Worm (Caenorhabditis elegans) whole organism, L3 larva: ENCODE measurements around the gene B0252.3.
A peak's percentile ranks its signal among the peaks of the same experiment; 100 is the strongest.

Source experiments
- R02D3.7 ChIP-seq: fragments of 150-350 bp; optimal IDR thresholded peaks from 2 replicates; lab custom pipeline; 2014; ENCODE audit warnings: missing biosample characterization, missing genetic modification characterization
- ZK546.5 ChIP-seq: sonication (generic microtip); optimal IDR thresholded peaks from 2 replicates; lab custom pipeline; 2017; ENCODE audit warnings: missing biosample characterization, missing genetic modification characterization
- aly-2 ChIP-seq: fragments of 150-350 bp; optimal IDR thresholded peaks from 2 replicates; lab custom pipeline; 2014; ENCODE audit warnings: missing biosample characterization, missing genetic modification characterization
- ama-1 ChIP-seq: fragments of 150-350 bp; optimal IDR thresholded peaks from 2 replicates; lab custom pipeline; 2018
- ceh-16 ChIP-seq: sonication (generic microtip); optimal IDR thresholded peaks from 2 replicates; lab custom pipeline; 2017; ENCODE audit warnings: missing biosample characterization, missing genetic modification characterization
- ceh-28 ChIP-seq: fragments of 150-350 bp; optimal IDR thresholded peaks from 2 replicates; lab custom pipeline; 2014; ENCODE audit warnings: missing biosample characterization, missing genetic modification reagents, missing genetic modification characterization
- ceh-82 ChIP-seq: fragments of 150-350 bp; optimal IDR thresholded peaks from 2 replicates; lab custom pipeline; 2014; ENCODE audit warnings: missing biosample characterization, missing genetic modification characterization
- ceh-9 ChIP-seq: sonication (generic microtip); optimal IDR thresholded peaks from 2 replicates; lab custom pipeline; 2018; ENCODE audit warnings: missing biosample characterization, missing genetic modification characterization
- daf-12 ChIP-seq: fragments of 150-350 bp; optimal IDR thresholded peaks from 2 replicates; lab custom pipeline; 2014; ENCODE audit warnings: missing biosample characterization, missing genetic modification reagents, missing genetic modification characterization
- egl-27 ChIP-seq: sonication (generic microtip); optimal IDR thresholded peaks from 4 replicates; lab custom pipeline; 2017; ENCODE audit warnings: missing biosample characterization, missing genetic modification reagents, missing genetic modification characterization
- egl-5 ChIP-seq: fragments of 150-350 bp; optimal IDR thresholded peaks from 2 replicates; lab custom pipeline; 2017; ENCODE audit warnings: missing biosample characterization, missing genetic modification reagents, missing genetic modification characterization, inconsistent platforms
- elt-1 ChIP-seq: fragments of 150-350 bp; optimal IDR thresholded peaks from 2 replicates; lab custom pipeline; 2014; ENCODE audit warnings: missing biosample characterization, missing genetic modification characterization
- elt-2 ChIP-seq: sonication (generic microtip); optimal IDR thresholded peaks from 2 replicates; lab custom pipeline; 2016; ENCODE audit warnings: missing genetic modification reagents, mild to moderate bottlenecking, missing genetic modification characterization, missing compliant biosample characterization
- elt-3 ChIP-seq, 3 experiments: fragments of 150-350 bp in 1 of 3; sonication (generic microtip) in 2 of 3; optimal IDR thresholded peaks; 2 replicates in 2 of 3; 4 replicates in 1 of 3; lab custom pipeline; 2014 to 2017; ENCODE audit warnings: missing biosample characterization in 3 of 3, missing genetic modification characterization in 3 of 3
- eor-1 ChIP-seq, 2 experiments: fragments of 150-350 bp; optimal IDR thresholded peaks; 2 replicates each; lab custom pipeline; 2014 to 2018; ENCODE audit warnings: missing biosample characterization in 2 of 2, missing genetic modification characterization in 2 of 2
- fkh-10 ChIP-seq: sonication (generic microtip); optimal IDR thresholded peaks from 2 replicates; lab custom pipeline; 2017; ENCODE audit warnings: missing biosample characterization, missing genetic modification reagents, missing genetic modification characterization
- fkh-2 ChIP-seq: fragments of 150-350 bp; optimal IDR thresholded peaks from 2 replicates; lab custom pipeline; 2014; ENCODE audit warnings: missing biosample characterization, missing genetic modification reagents, missing genetic modification characterization
- fos-1 ChIP-seq: fragments of 150-350 bp; optimal IDR thresholded peaks from 2 replicates; lab custom pipeline; 2014; ENCODE audit warnings: missing biosample characterization, missing genetic modification characterization
- hmg-11 ChIP-seq: sonication (generic microtip); optimal IDR thresholded peaks from 2 replicates; lab custom pipeline; 2016; ENCODE audit warnings: missing genetic modification characterization, missing compliant biosample characterization
- jun-1 ChIP-seq: fragments of 150-350 bp; optimal IDR thresholded peaks from 2 replicates; lab custom pipeline; 2014; ENCODE audit warnings: missing biosample characterization, missing genetic modification reagents, missing genetic modification characterization
- lin-15B ChIP-seq: fragments of 150-350 bp; optimal IDR thresholded peaks from 2 replicates; lab custom pipeline; 2014; ENCODE audit warnings: missing biosample characterization, missing genetic modification characterization
- lin-39 ChIP-seq: fragments of 150-350 bp; optimal IDR thresholded peaks from 2 replicates; lab custom pipeline; 2018; ENCODE audit warnings: missing biosample characterization, missing genetic modification reagents, missing genetic modification characterization
- lsy-12 ChIP-seq: sonication (generic microtip); optimal IDR thresholded peaks from 2 replicates; lab custom pipeline; 2016; ENCODE audit warnings: mild to moderate bottlenecking, missing genetic modification characterization, missing compliant biosample characterization
- mdl-1 ChIP-seq: fragments of 150-350 bp; optimal IDR thresholded peaks from 2 replicates; lab custom pipeline; 2014; ENCODE audit warnings: missing biosample characterization, missing genetic modification characterization
- mml-1 ChIP-seq: fragments of 150-350 bp; sonication (generic microtip); optimal IDR thresholded peaks from 3 replicates; lab custom pipeline; 2014; ENCODE audit warnings: missing biosample characterization, missing genetic modification characterization
- nfya-1 ChIP-seq: sonication (generic microtip); optimal IDR thresholded peaks from 2 replicates; lab custom pipeline; 2017; ENCODE audit warnings: missing genetic modification characterization, mild to moderate bottlenecking, missing compliant biosample characterization, antibody characterized with exemption, moderate library complexity; ENCODE audit not compliant: insufficient read depth
- nhr-11 ChIP-seq: fragments of 150-350 bp; optimal IDR thresholded peaks from 2 replicates; lab custom pipeline; 2014; ENCODE audit warnings: missing biosample characterization, missing genetic modification characterization
- nhr-12 ChIP-seq: fragments of 150-350 bp; optimal IDR thresholded peaks from 2 replicates; lab custom pipeline; 2014; ENCODE audit warnings: missing biosample characterization, missing genetic modification characterization
- nhr-23 ChIP-seq: fragments of 150-350 bp; optimal IDR thresholded peaks from 2 replicates; lab custom pipeline; 2014; ENCODE audit warnings: missing biosample characterization, missing genetic modification reagents, missing genetic modification characterization
- nhr-237 ChIP-seq: fragments of 150-350 bp; optimal IDR thresholded peaks from 2 replicates; lab custom pipeline; 2014; ENCODE audit warnings: missing biosample characterization, missing genetic modification characterization
- nhr-25 ChIP-seq: sonication (generic microtip); optimal IDR thresholded peaks from 2 replicates; lab custom pipeline; 2017; ENCODE audit warnings: missing biosample characterization, missing genetic modification characterization
- nhr-28 ChIP-seq: fragments of 150-350 bp; optimal IDR thresholded peaks from 2 replicates; lab custom pipeline; 2014; ENCODE audit warnings: missing biosample characterization, missing genetic modification characterization
- nhr-43 ChIP-seq: sonication (generic microtip); optimal IDR thresholded peaks from 2 replicates; lab custom pipeline; 2016; ENCODE audit warnings: mild to moderate bottlenecking, missing genetic modification characterization, missing compliant biosample characterization; ENCODE audit not compliant: poor library complexity, severe bottlenecking
- nhr-67 ChIP-seq: fragments of 150-350 bp; optimal IDR thresholded peaks from 2 replicates; lab custom pipeline; 2014; ENCODE audit warnings: missing biosample characterization, missing genetic modification characterization
- nhr-76 ChIP-seq: fragments of 150-350 bp; sonication (generic microtip); optimal IDR thresholded peaks from 5 replicates; lab custom pipeline; 2014; ENCODE audit warnings: missing biosample characterization, missing genetic modification characterization
- nhr-77 ChIP-seq: fragments of 150-350 bp; optimal IDR thresholded peaks from 2 replicates; lab custom pipeline; 2014; ENCODE audit warnings: missing biosample characterization, missing genetic modification characterization
- pha-4 ChIP-seq: fragments of 150-350 bp; optimal IDR thresholded peaks from 2 replicates; lab custom pipeline; 2014; ENCODE audit warnings: missing biosample characterization, missing genetic modification reagents, missing genetic modification characterization
- pqm-1 ChIP-seq: fragments of 150-350 bp; optimal IDR thresholded peaks from 2 replicates; lab custom pipeline; 2017; ENCODE audit warnings: missing biosample characterization, missing genetic modification characterization, inconsistent platforms
- sea-2 ChIP-seq: fragments of 150-350 bp; sonication (generic microtip); optimal IDR thresholded peaks from 4 replicates; lab custom pipeline; 2014; ENCODE audit warnings: missing biosample characterization, missing genetic modification reagents, missing genetic modification characterization
- skn-1 ChIP-seq: fragments of 150-350 bp; optimal IDR thresholded peaks from 2 replicates; lab custom pipeline; 2014; ENCODE audit warnings: missing biosample characterization, missing genetic modification characterization
- snpc-4 ChIP-seq: fragments of 150-350 bp; optimal IDR thresholded peaks from 2 replicates; lab custom pipeline; 2014; ENCODE audit warnings: missing biosample characterization, missing genetic modification characterization
- tbx-2 ChIP-seq: sonication (generic microtip); optimal IDR thresholded peaks from 2 replicates; lab custom pipeline; 2016; ENCODE audit warnings: mild to moderate bottlenecking, missing genetic modification characterization, missing compliant biosample characterization
- unc-39 ChIP-seq: sonication (generic microtip); optimal IDR thresholded peaks from 4 replicates; lab custom pipeline; 2017; ENCODE audit warnings: missing biosample characterization, missing genetic modification characterization
- unc-62 ChIP-seq: fragments of 150-350 bp; sonication (generic microtip); optimal IDR thresholded peaks from 4 replicates; lab custom pipeline; 2014; ENCODE audit warnings: missing biosample characterization, missing genetic modification reagents, missing genetic modification characterization
- zag-1 ChIP-seq: fragments of 150-350 bp; optimal IDR thresholded peaks from 2 replicates; lab custom pipeline; 2014; ENCODE audit warnings: missing biosample characterization, missing genetic modification characterization
- ztf-11 ChIP-seq: fragments of 150-350 bp; optimal IDR thresholded peaks from 2 replicates; lab custom pipeline; 2014; ENCODE audit warnings: missing biosample characterization, missing genetic modification characterization
- ztf-4 ChIP-seq: fragments of 150-350 bp; optimal IDR thresholded peaks from 2 replicates; lab custom pipeline; 2014; ENCODE audit warnings: missing biosample characterization, missing genetic modification characterization

The B0252.3 gene

DNA sequence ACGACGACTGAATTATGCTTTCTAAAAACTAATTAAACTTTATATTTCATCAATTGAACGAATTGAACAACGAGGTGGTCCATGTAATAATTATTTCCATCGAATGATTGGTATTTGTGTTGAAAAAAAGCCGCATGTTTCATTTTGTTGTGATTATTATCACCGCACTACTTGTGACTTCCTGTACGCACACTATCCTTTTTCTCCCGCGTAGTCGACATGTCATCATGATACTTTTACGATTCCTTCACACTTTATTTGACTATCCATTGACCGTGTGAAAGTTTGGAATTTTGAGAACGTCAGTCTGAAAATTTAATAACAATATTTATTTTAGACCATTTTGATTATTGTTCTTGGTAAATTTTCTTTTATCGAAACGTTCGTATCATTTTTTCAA lies 20.0 kb upstream of the B0252.3 start, which contains the start of gene F22D3.4:
Gene F22D3.4 (minus strand): TSS at position 1 of the 400 bp plus-strand sequence.
- TF ChIP-seq egl-5 (tag; lab: Kevin White, UChicago) (no peak), elt-2 (peak; percentile 21)

DNA sequence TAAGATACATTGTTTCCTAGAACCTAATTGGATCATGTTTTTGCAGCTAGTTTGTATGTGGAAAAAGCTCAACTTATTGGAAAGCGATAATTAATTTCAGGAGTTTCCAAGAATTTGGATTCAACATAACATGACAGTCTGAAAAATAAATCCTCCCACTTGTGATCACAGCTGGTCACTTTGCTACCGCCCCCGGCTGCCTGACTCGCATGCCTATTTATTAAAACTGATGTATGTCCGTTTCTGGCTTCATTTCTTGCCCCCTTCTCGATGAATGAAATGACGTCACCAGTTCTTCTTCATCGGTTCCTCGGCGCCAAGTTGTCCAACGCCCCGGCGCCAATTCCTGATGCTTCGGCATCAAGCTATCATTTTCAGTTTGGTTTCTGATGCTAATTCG lies 19.5 kb upstream of the B0252.3 start:
- TF ChIP-seq fos-1 (tag; lab: Kevin White, UChicago) = no peak
- no peak for TF ChIP-seq egl-27 (tag; lab: Kevin White, UChicago)
- no peak for TF ChIP-seq snpc-4 (tag; lab: Kevin White, UChicago)
- TF ChIP-seq nhr-28 = no peak
- TF ChIP-seq elt-3 (tag; optimal IDR thresholded peaks at IDR 0.05; lab: Kevin White, UChicago) = no peak
- TF ChIP-seq sea-2 (GFP tag; lab: Kevin White, UChicago) = no peak
- TF ChIP-seq lin-15B (tag; lab: Kevin White, UChicago) = no peak
- no peak for TF ChIP-seq ceh-28 (tag; lab: Kevin White, UChicago)
- TF ChIP-seq mml-1 (tag; lab: Kevin White, UChicago) = no peak
- no peak for TF ChIP-seq eor-1 (tag; optimal IDR thresholded peaks at IDR 0.05; lab: Kevin White, UChicago)
- TF ChIP-seq nhr-11 (tag; lab: Kevin White, UChicago) = no peak
- TF ChIP-seq ceh-9 (tag; lab: Kevin White, UChicago) = no peak
- TF ChIP-seq tbx-2 (tag; lab: Kevin White, UChicago) = no peak
- no peak for TF ChIP-seq elt-1 (tag; lab: Kevin White, UChicago)

- TF ChIP-seq nhr-23 (tag; lab: Kevin White, UChicago) (peak; percentile 46), nfya-1 (tag; lab: Kevin White, UChicago) (peak; percentile 79), elt-3 (tag; optimal IDR thresholded peaks at IDR 0.05; lab: Kevin White, UChicago) (no peak), elt-2 (peak; percentile 92), nhr-12 (tag; lab: Kevin White, UChicago) (no peak), egl-5 (tag; lab: Kevin White, UChicago) (no peak), mdl-1 (peak; percentile 62), lsy-12 (tag; lab: Kevin White, UChicago) (peak; percentile 33), skn-1 (tag; lab: Kevin White, UChicago) (peak; percentile 79), pha-4 (tag; lab: Kevin White, UChicago) (peak; percentile 68), ama-1 (lab: Kevin White, UChicago) (no peak), R02D3.7 (tag; lab: Kevin White, UChicago) (peak; percentile 23), pqm-1 (tag; lab: Kevin White, UChicago) (peak; percentile 56), lin-15B (tag; lab: Kevin White, UChicago) (peak; percentile 38), unc-39 (tag; lab: Kevin White, UChicago) (no peak), nhr-67 (tag; lab: Kevin White, UChicago) (no peak), nhr-76 (no peak), aly-2 (tag; lab: Kevin White, UChicago) (no peak), lin-39 (tag; lab: Kevin White, UChicago) (peak; percentile 60), fkh-10 (GFP tag; lab: Kevin White, UChicago) (peak; percentile 44), ztf-11 (tag; lab: Kevin White, UChicago) (no peak), egl-27 (tag; lab: Kevin White, UChicago) (peak; percentile 59), nhr-77 (tag; lab: Kevin White, UChicago) (no peak), nhr-43 (no peak), nhr-237 (no peak), daf-12 (tag; lab: Kevin White, UChicago) (no peak), fos-1 (tag; lab: Kevin White, UChicago) (peak; percentile 37), zag-1 (no peak), ZK546.5 (tag; lab: Kevin White, UChicago) (no peak), nhr-25 (tag; lab: Kevin White, UChicago) (peak; percentile 37), tbx-2 (tag; lab: Kevin White, UChicago) (peak; percentile 48), sea-2 (GFP tag; lab: Kevin White, UChicago) (no peak), nhr-28 (no peak), mml-1 (tag; lab: Kevin White, UChicago) (no peak), unc-62 (GFP tag; lab: Kevin White, UChicago) (peak; percentile 6), snpc-4 (tag; lab: Kevin White, UChicago) (peak; percentile 72), ceh-16 (tag; lab: Kevin White, UChicago) (no peak), jun-1 (tag; lab: Kevin White, UChicago) (peak; percentile 88), ceh-9 (tag; lab: Kevin White, UChicago) (no peak), ceh-82 (tag; lab: Kevin White, UChicago) (no peak), fkh-2 (tag; lab: Kevin White, UChicago) (no peak), hmg-11 (peak; percentile 86), eor-1 (tag; optimal IDR thresholded peaks at IDR 0.05; lab: Kevin White, UChicago) (no peak), elt-1 (tag; lab: Kevin White, UChicago) (no peak), ceh-28 (tag; lab: Kevin White, UChicago) (peak; percentile 42), ztf-4 (tag; lab: Kevin White, UChicago) (no peak), nhr-11 (tag; lab: Kevin White, UChicago) (no peak)
Measured at ce11 chrII:6926488-6926887, 18.9 kb upstream of the B0252.3 start.
